Fruit fly (Drosophila melanogaster): ENCODE results near the gene CG10681.

CG10681 gene

dm6 chr3L:12523941-12524340 lies 22.6 kb downstream of the CG10681 start, which contains the start of the genes ver and Gcn5 (continued):
- TF ChIP-seq fd64A (GFP tag; optimal IDR thresholded peaks at IDR 0.05): peak; percentile 25
- peak; percentile 96 for TF ChIP-seq CG2120 (GFP tag; optimal IDR thresholded peaks at IDR 0.05)
- no peak for TF ChIP-seq usp (GFP tag; optimal IDR thresholded peaks at IDR 0.05)
- TF ChIP-seq ems (GFP tag; optimal IDR thresholded peaks at IDR 0.05): peak; percentile 90
- TF ChIP-seq HmgZ (tag; optimal IDR thresholded peaks at IDR 0.05): peak; percentile 93
- TF ChIP-seq row (GFP tag; IDR thresholded peaks at IDR 0.05): peak; percentile 96
- peak; percentile 86 for TF ChIP-seq CG9437 (GFP tag; optimal IDR thresholded peaks at IDR 0.05)
- peak; percentile 92 for TF ChIP-seq mam (GFP tag; optimal IDR thresholded peaks at IDR 0.05)
- TF ChIP-seq Drgx (GFP tag; IDR thresholded peaks at IDR 0.05): peak; percentile 96
- peak; percentile 90 for TF ChIP-seq CG4424 (GFP tag; optimal IDR thresholded peaks at IDR 0.05)
- TF ChIP-seq CG3995 (GFP tag; optimal IDR thresholded peaks at IDR 0.05): peak; percentile 66
- peak; percentile 80 for TF ChIP-seq CG7786 (GFP tag; optimal IDR thresholded peaks at IDR 0.05)
- peak; percentile 75; the same call in 2 of the 3 replicates for TF ChIP-seq sr (GFP tag; IDR thresholded peaks at IDR 0.05)
- TF ChIP-seq exex (tag; optimal IDR thresholded peaks at IDR 0.05): peak; percentile 73
- peak; percentile 54 for TF ChIP-seq Mes4 (GFP tag; optimal IDR thresholded peaks at IDR 0.05)
- peak; percentile 93 for TF ChIP-seq stc (GFP tag; IDR thresholded peaks at IDR 0.05)
- TF ChIP-seq Dip2 (GFP tag; IDR thresholded peaks at IDR 0.05): peak; percentile 21; the same call in 1 of the 2 replicates
- TF ChIP-seq Lim3 (GFP tag; IDR thresholded peaks at IDR 0.05): peak; percentile 57; the same call in 1 of the 2 replicates
- TF ChIP-seq dpn (GFP tag; optimal IDR thresholded peaks at IDR 0.05): peak; percentile 85 to 90
- peak; percentile 94 for TF ChIP-seq sob (GFP tag; IDR thresholded peaks at IDR 0.05)
- TF ChIP-seq B-H2 (GFP tag; optimal IDR thresholded peaks at IDR 0.05): peak; percentile 86
- TF ChIP-seq Pdp1 (GFP tag; optimal IDR thresholded peaks at IDR 0.05): peak; percentile 85 to 86
- peak; percentile 64 for TF ChIP-seq CHES-1-like (GFP tag; optimal IDR thresholded peaks at IDR 0.05)
- peak; percentile 83 for TF ChIP-seq CG6254 (GFP tag; optimal IDR thresholded peaks at IDR 0.05)
- TF ChIP-seq CG8281 (tag; optimal IDR thresholded peaks at IDR 0.05): peak; percentile 74
- peak; percentile 35 for TF ChIP-seq disco-r (GFP tag; optimal IDR thresholded peaks at IDR 0.05)
- peak; percentile 21 for TF ChIP-seq Elba2 (GFP tag; optimal IDR thresholded peaks at IDR 0.05)
- peak in 1 of 3 experiments; percentile 15 for TF ChIP-seq Stat92E (GFP tag; optimal IDR thresholded peaks at IDR 0.05)
- TF ChIP-seq grn (GFP tag; optimal IDR thresholded peaks at IDR 0.05): no peak
- peak; percentile 74 for TF ChIP-seq salm (tag; optimal IDR thresholded peaks at IDR 0.05)
- TF ChIP-seq CG6791 (GFP tag; IDR thresholded peaks at IDR 0.05; ENCODE audit: partially characterized antibody): no peak
- peak; percentile 93 for TF ChIP-seq CG7839 (tag; optimal IDR thresholded peaks at IDR 0.05)
- peak; percentile 95 for TF ChIP-seq CG15269 (tag; optimal IDR thresholded peaks at IDR 0.05)
- TF ChIP-seq lab (GFP tag; optimal IDR thresholded peaks at IDR 0.05): peak; percentile 96
- peak; percentile 89 for TF ChIP-seq CG16815 (GFP tag; optimal IDR thresholded peaks at IDR 0.05)
- TF ChIP-seq CG1647 (GFP tag; optimal IDR thresholded peaks at IDR 0.05): peak; percentile 86
- peak; percentile 74 for TF ChIP-seq CG4328 (GFP tag; optimal IDR thresholded peaks at IDR 0.05)
- peak; percentile 68 for TF ChIP-seq Adf1 (GFP tag; IDR thresholded peaks at IDR 0.05)
- peak; percentile 85 for TF ChIP-seq CG7357 (GFP tag; IDR thresholded peaks at IDR 0.05)
- peak; percentile 83; the same call in 2 of the 3 replicates for TF ChIP-seq CG3726 (GFP tag; IDR thresholded peaks at IDR 0.05)
- TF ChIP-seq CG17359 (tag; optimal IDR thresholded peaks at IDR 0.05): peak; percentile 94
- peak; percentile 97 for TF ChIP-seq YL-1 (GFP tag; optimal IDR thresholded peaks at IDR 0.05)
- TF ChIP-seq CG31224 (GFP tag; IDR thresholded peaks at IDR 0.05): peak; percentile 86
- peak; percentile 92 for TF ChIP-seq az2 (GFP tag; optimal IDR thresholded peaks at IDR 0.05)
- peak; percentile 89 for TF ChIP-seq Dip3 (GFP tag; optimal IDR thresholded peaks at IDR 0.05)
- peak; percentile 89 for TF ChIP-seq Mad (GFP tag; optimal IDR thresholded peaks at IDR 0.05)
- TF ChIP-seq ssp (GFP tag; IDR thresholded peaks at IDR 0.05): peak; percentile 86
- peak; percentile 58 for TF ChIP-seq Dp (GFP tag; optimal IDR thresholded peaks at IDR 0.05)
- no peak for TF ChIP-seq Neu2 (GFP tag; optimal IDR thresholded peaks at IDR 0.05; ENCODE audit: borderline replicate concordance)
- peak; percentile 76 for TF ChIP-seq sim (GFP tag; IDR thresholded peaks at IDR 0.05)
- TF ChIP-seq stwl (tag; optimal IDR thresholded peaks at IDR 0.05): peak; percentile 93
